ENCODE assay signal across 2 fruit fly cellular contexts in the genomic region with DNA sequence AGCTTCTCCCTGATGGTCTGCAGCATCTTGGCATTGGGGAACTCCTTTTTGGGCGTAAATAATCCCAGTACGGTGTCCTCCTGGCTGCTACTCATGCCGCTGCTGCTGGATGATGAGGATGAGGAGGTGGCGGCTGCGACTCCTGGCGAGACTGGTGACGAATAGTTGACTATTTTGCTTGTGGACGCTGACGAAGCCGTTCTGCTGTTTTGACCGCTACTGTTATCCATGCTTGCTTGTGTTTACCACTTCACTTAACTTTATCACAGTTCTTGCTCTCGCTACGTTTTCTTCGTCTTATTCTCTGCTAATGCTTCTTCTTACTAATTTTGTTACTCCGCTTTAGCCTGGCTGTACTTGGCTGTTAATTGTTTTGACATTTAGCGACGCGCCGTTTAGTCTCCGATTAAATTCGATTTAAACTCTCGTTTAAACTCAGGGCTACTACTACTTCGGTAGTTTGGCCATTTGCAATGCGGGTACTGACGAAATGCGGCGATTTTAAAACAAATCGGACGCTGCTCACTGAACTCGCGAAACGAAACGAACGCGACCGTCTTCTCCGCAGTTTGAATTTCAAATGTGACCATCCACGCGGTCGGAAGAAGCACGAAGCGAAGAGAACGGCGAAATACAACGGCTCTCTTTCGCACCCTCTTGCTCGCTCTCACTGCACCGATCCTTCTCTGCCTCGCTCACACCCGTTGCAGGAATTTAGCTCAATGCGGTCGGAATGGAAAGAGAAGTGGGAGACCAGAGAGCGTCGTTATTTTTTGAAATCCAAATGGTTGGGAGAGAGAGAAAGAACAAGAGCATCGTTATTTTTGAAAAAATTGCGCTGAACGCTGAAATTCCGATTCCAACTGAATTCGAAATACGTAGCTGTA.
TF ChIP-seq lines count a peak whose summit lies in the region.

trbl (minus strand) TSS at position 584 of the 887 bp plus-strand sequence.

TF ChIP-seq in whole organism, embryonic, 481 proteins besides CTCF, POLR2A, EP300 and RAD21 (continued from another document and continues in another):
- TF ChIP-seq bcd (GFP tag; optimal IDR thresholded peaks at IDR 0.05; lab: Kevin White, UChicago), result no peak
- TF ChIP-seq Hr3 (GFP tag; optimal IDR thresholded peaks at IDR 0.05; lab: Kevin White, UChicago), result no peak
- TF ChIP-seq CG11247 (GFP tag; IDR thresholded peaks at IDR 0.05; lab: Robert Waterston, UW), result no peak
- TF ChIP-seq Elba2 (GFP tag; optimal IDR thresholded peaks at IDR 0.05; lab: Kevin White, UChicago), result no peak
- TF ChIP-seq stwl (tag; optimal IDR thresholded peaks at IDR 0.05; lab: Kevin White, UChicago), result peak; percentile 31
- TF ChIP-seq CG7963 (GFP tag; IDR thresholded peaks at IDR 0.05; lab: Robert Waterston, UW; ENCODE audit: partially characterized antibody), result peak; percentile 80; the same call in 2 of the 3 replicates
- TF ChIP-seq H15 (GFP tag; IDR thresholded peaks at IDR 0.05; lab: Robert Waterston, UW), result no peak
- TF ChIP-seq Kr (GFP tag; optimal IDR thresholded peaks at IDR 0.05; lab: Kevin White, UChicago), result peak; percentile 13
- peak; percentile 53 for TF ChIP-seq CG13296 (GFP tag; optimal IDR thresholded peaks at IDR 0.05; lab: Kevin White, UChicago)
- peak; percentile 27; the same call in 1 of the 2 replicates for TF ChIP-seq onecut (GFP tag; IDR thresholded peaks at IDR 0.05; lab: Robert Waterston, UW)
- TF ChIP-seq CG11695 (GFP tag; IDR thresholded peaks at IDR 0.05; lab: Robert Waterston, UW), result no peak
- TF ChIP-seq ssp (GFP tag; IDR thresholded peaks at IDR 0.05; lab: Robert Waterston, UW), result no peak
- peak; percentile 26 for TF ChIP-seq D19A (tag; optimal IDR thresholded peaks at IDR 0.05; lab: Kevin White, UChicago)
- no peak for TF ChIP-seq Abd-B (GFP tag; optimal IDR thresholded peaks at IDR 0.05; lab: Kevin White, UChicago)
- peak; percentile 21 for TF ChIP-seq Side (GFP tag; optimal IDR thresholded peaks at IDR 0.05; lab: Kevin White, UChicago)
- TF ChIP-seq CG14860 (GFP tag; IDR thresholded peaks at IDR 0.05; lab: Robert Waterston, UW; ENCODE audit: partially characterized antibody), result peak; percentile 75
- TF ChIP-seq croc (GFP tag; conservative IDR thresholded peaks at IDR 0.05; lab: Robert Waterston, UW), result no peak
- TF ChIP-seq Dip2 (GFP tag; IDR thresholded peaks at IDR 0.05; lab: Robert Waterston, UW), result no peak
- no peak for TF ChIP-seq ind (GFP tag; optimal IDR thresholded peaks at IDR 0.05; lab: Kevin White, UChicago)
- no peak for TF ChIP-seq CG4360 (GFP tag; IDR thresholded peaks at IDR 0.05; lab: Robert Waterston, UW)
- no peak for TF ChIP-seq CG7987 (GFP tag; optimal IDR thresholded peaks at IDR 0.05; lab: Kevin White, UChicago)
- no peak for TF ChIP-seq fu2 (GFP tag; optimal IDR thresholded peaks at IDR 0.05; lab: Kevin White, UChicago)
- TF ChIP-seq CG15011 (GFP tag; optimal IDR thresholded peaks at IDR 0.05; lab: Kevin White, UChicago), result no peak
- no peak for TF ChIP-seq Fer3 (tag; optimal IDR thresholded peaks at IDR 0.05; lab: Kevin White, UChicago)
- TF ChIP-seq CG8359 (GFP tag; optimal IDR thresholded peaks at IDR 0.05; lab: Kevin White, UChicago; ENCODE audit: borderline replicate concordance), result no peak
- TF ChIP-seq al (GFP tag; IDR thresholded peaks at IDR 0.05; lab: Robert Waterston, UW), result no peak
- TF ChIP-seq CG13775 (GFP tag; optimal IDR thresholded peaks at IDR 0.05; lab: Kevin White, UChicago), result no peak
- TF ChIP-seq lilli (GFP tag; optimal IDR thresholded peaks at IDR 0.05; lab: Kevin White, UChicago), result peak; percentile 8
- TF ChIP-seq CG13894 (tag; optimal IDR thresholded peaks at IDR 0.05; lab: Kevin White, UChicago), result peak; percentile 79
- peak; percentile 100 for TF ChIP-seq nerfin-1 (tag; optimal IDR thresholded peaks at IDR 0.05; lab: Kevin White, UChicago)
- TF ChIP-seq luna (GFP tag; optimal IDR thresholded peaks at IDR 0.05; lab: Kevin White, UChicago), result no peak
- no peak; the same call in 2 of the 3 replicates for TF ChIP-seq knrl (GFP tag; IDR thresholded peaks at IDR 0.05; lab: Robert Waterston, UW; ENCODE audit: partially characterized antibody)
- TF ChIP-seq ac (GFP tag; optimal IDR thresholded peaks at IDR 0.05; lab: Kevin White, UChicago), result peak; percentile 11
- no peak for TF ChIP-seq CG6683 (GFP tag; optimal IDR thresholded peaks at IDR 0.05; lab: Kevin White, UChicago)
- no peak for TF ChIP-seq CG1792 (GFP tag; optimal IDR thresholded peaks at IDR 0.05; lab: Kevin White, UChicago)
- no peak for TF ChIP-seq corto (GFP tag; optimal IDR thresholded peaks at IDR 0.05; lab: Kevin White, UChicago)
- TF ChIP-seq unc-4 (GFP tag; IDR thresholded peaks at IDR 0.05; lab: Robert Waterston, UW; ENCODE audit: partially characterized antibody), result peak; percentile 58
- TF ChIP-seq CG11456 (GFP tag; IDR thresholded peaks at IDR 0.05; lab: Robert Waterston, UW), result no peak
- TF ChIP-seq pnt (GFP tag; optimal IDR thresholded peaks at IDR 0.05; lab: Kevin White, UChicago), result no peak
- peak; percentile 27 for TF ChIP-seq wek (GFP tag; optimal IDR thresholded peaks at IDR 0.05; lab: Kevin White, UChicago)
- TF ChIP-seq slou (GFP tag; optimal IDR thresholded peaks at IDR 0.05; lab: Kevin White, UChicago), result no peak
- no peak for TF ChIP-seq CG9727 (GFP tag; optimal IDR thresholded peaks at IDR 0.05; lab: Kevin White, UChicago)
- TF ChIP-seq CG32532 (GFP tag; IDR thresholded peaks at IDR 0.05; lab: Robert Waterston, UW), result peak; percentile 61; the same call in 1 of the 2 replicates
- TF ChIP-seq Bteb2 (GFP tag; optimal IDR thresholded peaks at IDR 0.05; lab: Kevin White, UChicago), result no peak
- TF ChIP-seq CG1832 (GFP tag; optimal IDR thresholded peaks at IDR 0.05; lab: Kevin White, UChicago), result peak; percentile 97
- no peak for TF ChIP-seq Pdp1 (GFP tag; optimal IDR thresholded peaks at IDR 0.05; lab: Kevin White, UChicago)
- TF ChIP-seq H2.0 (GFP tag; IDR thresholded peaks at IDR 0.05; lab: Robert Waterston, UW), result no peak
- TF ChIP-seq lbe (GFP tag; optimal IDR thresholded peaks at IDR 0.05; lab: Kevin White, UChicago), result peak; percentile 10
- no peak for TF ChIP-seq shn (GFP tag; optimal IDR thresholded peaks at IDR 0.05; lab: Kevin White, UChicago)
- TF ChIP-seq Lpt (GFP tag; optimal IDR thresholded peaks at IDR 0.05; lab: Kevin White, UChicago), result no peak
- TF ChIP-seq gt (GFP tag; IDR thresholded peaks at IDR 0.05; lab: Robert Waterston, UW), result no peak
- no peak for TF ChIP-seq CG32772 (GFP tag; IDR thresholded peaks at IDR 0.05; lab: Robert Waterston, UW)
- no peak for TF ChIP-seq disco-r (GFP tag; optimal IDR thresholded peaks at IDR 0.05; lab: Kevin White, UChicago)
- TF ChIP-seq MESR4 (GFP tag; optimal IDR thresholded peaks at IDR 0.05; lab: Kevin White, UChicago), result peak; percentile 37
- TF ChIP-seq Neu2 (GFP tag; optimal IDR thresholded peaks at IDR 0.05; lab: Kevin White, UChicago; ENCODE audit: borderline replicate concordance), result no peak
- no peak for TF ChIP-seq en (GFP tag; optimal IDR thresholded peaks at IDR 0.05; lab: Kevin White, UChicago)
- no peak for TF ChIP-seq ERR (GFP tag; optimal IDR thresholded peaks at IDR 0.05; lab: Kevin White, UChicago)
- TF ChIP-seq Doc3 (GFP tag; IDR thresholded peaks at IDR 0.05; lab: Robert Waterston, UW; ENCODE audit: partially characterized antibody), result peak; percentile 37; the same call in 1 of the 3 replicates
- peak; percentile 73 for TF ChIP-seq HLH4C (GFP tag; IDR thresholded peaks at IDR 0.05; lab: Robert Waterston, UW; ENCODE audit: partially characterized antibody)
- TF ChIP-seq tup (GFP tag; optimal IDR thresholded peaks at IDR 0.05; lab: Kevin White, UChicago), result no peak

TF ChIP-seq in whole organism, prepupa, 60 proteins besides CTCF, POLR2A, EP300 and RAD21 (continued from another document):
- TF ChIP-seq topi (GFP tag; optimal IDR thresholded peaks at IDR 0.05; lab: Kevin White, UChicago), result no peak
- no peak for TF ChIP-seq CG11902 (GFP tag; optimal IDR thresholded peaks at IDR 0.05; lab: Kevin White, UChicago)
- TF ChIP-seq Ets96B (tag; optimal IDR thresholded peaks at IDR 0.05; lab: Kevin White, UChicago), result no peak
- peak; percentile 40; the same call in 2 of the 3 replicates for TF ChIP-seq CG8119 (GFP tag; IDR thresholded peaks at IDR 0.05; lab: Robert Waterston, UW)
- TF ChIP-seq net (GFP tag; optimal IDR thresholded peaks at IDR 0.05; lab: Kevin White, UChicago), result peak; percentile 58
- TF ChIP-seq CG16779 (tag; optimal IDR thresholded peaks at IDR 0.05; lab: Kevin White, UChicago), result peak; percentile 33
- no peak for TF ChIP-seq pdm3 (GFP tag; optimal IDR thresholded peaks at IDR 0.05; lab: Kevin White, UChicago)
- TF ChIP-seq Eip78C (GFP tag; lab: Kevin White, UChicago), result peak; percentile 48
- peak; percentile 18 for TF ChIP-seq CG6808 (GFP tag; optimal IDR thresholded peaks at IDR 0.05; lab: Kevin White, UChicago)
- no peak for TF ChIP-seq Met (GFP tag; optimal IDR thresholded peaks at IDR 0.05; lab: Kevin White, UChicago)
- TF ChIP-seq vri (GFP tag; optimal IDR thresholded peaks at IDR 0.05; lab: Kevin White, UChicago), result no peak
- no peak for TF ChIP-seq CG32006 (GFP tag; optimal IDR thresholded peaks at IDR 0.05; lab: Kevin White, UChicago)
- TF ChIP-seq Lpt (GFP tag; optimal IDR thresholded peaks at IDR 0.05; lab: Kevin White, UChicago), result no peak
- TF ChIP-seq fkh (GFP tag; optimal IDR thresholded peaks at IDR 0.05; lab: Kevin White, UChicago), result peak; percentile 27
